Worm (Caenorhabditis elegans) whole organism, L1 larva: ENCODE results near the gene C33E10.8.
A peak's percentile ranks its signal among the peaks of the same experiment; 100 is the strongest.
"Not testable (repeated sequence)": the region's sequence is repeated elsewhere in the genome, so short reads cannot be mapped to it uniquely, and the experiment has no call there.

Experiments used
- alr-1 ChIP-seq: fragments of 200-800 bp; sonication (Bioruptor generic); optimal IDR thresholded peaks from 2 replicates; lab custom pipeline; 2018; ENCODE audit warnings: borderline replicate concordance, mild to moderate bottlenecking, missing genetic modification characterization, missing compliant biosample characterization
- aly-2 ChIP-seq: fragments of 150-350 bp; optimal IDR thresholded peaks from 2 replicates; lab custom pipeline; 2014; ENCODE audit warnings: missing biosample characterization, missing genetic modification characterization
- blmp-1 ChIP-seq: fragments of 150-350 bp; optimal IDR thresholded peaks from 2 replicates; lab custom pipeline; 2014; ENCODE audit warnings: missing biosample characterization, missing genetic modification characterization
- ceh-8 ChIP-seq: fragments of 200-800 bp; sonication (Bioruptor generic); optimal IDR thresholded peaks from 2 replicates; lab custom pipeline; 2018; ENCODE audit warnings: mild to moderate bottlenecking, missing genetic modification characterization, moderate library complexity, missing compliant biosample characterization
- ceh-82 ChIP-seq, 3 experiments: fragments of 150-350 bp in 1 of 3; sonication (generic microtip) in 2 of 3; optimal IDR thresholded peaks; 2 replicates each; lab custom pipeline; 2014 to 2017; ENCODE audit warnings: missing biosample characterization in 3 of 3, missing genetic modification characterization in 3 of 3
- dpl-1 ChIP-seq, 3 experiments: fragments of 150-350 bp in 2 of 3; sonication (generic microtip) in 1 of 3; optimal IDR thresholded peaks; 2 replicates each; lab custom pipeline; 2014 to 2017; ENCODE audit warnings: missing biosample characterization in 3 of 3, missing genetic modification characterization in 3 of 3, missing genetic modification reagents in 3 of 3
- efl-1 ChIP-seq, 4 experiments: fragments of 150-350 bp; optimal IDR thresholded peaks in 3 of 4; peaks in 1 of 4; 1 replicate in 1 of 4; 2 replicates in 3 of 4; lab custom pipeline; 2014; ENCODE audit warnings: missing biosample characterization in 2 of 4, missing genetic modification characterization in 2 of 4, missing genetic modification reagents in 2 of 4
- efl-3 ChIP-seq: fragments of 200-800 bp; sonication (Bioruptor generic); optimal IDR thresholded peaks from 2 replicates; lab custom pipeline; 2018; ENCODE audit warnings: mild to moderate bottlenecking, missing genetic modification characterization, missing compliant biosample characterization
- elt-2 ChIP-seq: sonication (generic microtip); optimal IDR thresholded peaks from 2 replicates; lab custom pipeline; 2016; ENCODE audit warnings: missing genetic modification characterization, mild to moderate bottlenecking, inconsistent platforms, missing compliant biosample characterization, missing genetic modification reagents
- fkh-10 ChIP-seq: sonication (generic microtip); optimal IDR thresholded peaks from 2 replicates; lab custom pipeline; 2017; ENCODE audit warnings: missing biosample characterization, missing genetic modification reagents, missing genetic modification characterization
- fkh-4 ChIP-seq: sonication (generic microtip); optimal IDR thresholded peaks from 2 replicates; lab custom pipeline; 2016; ENCODE audit warnings: missing compliant biosample characterization, missing genetic modification characterization, borderline replicate concordance
- fkh-8 ChIP-seq: sonication (generic microtip); optimal IDR thresholded peaks from 2 replicates; lab custom pipeline; 2016; ENCODE audit warnings: mild to moderate bottlenecking, missing genetic modification characterization, missing compliant biosample characterization
- grh-1 ChIP-seq: fragments of 200-800 bp; sonication (Bioruptor generic); IDR thresholded peaks from 2 replicates; pipeline ENCODE4 v1.3.6; 2022; ENCODE audit warnings: missing genetic modification reagents, missing genetic modification characterization, missing compliant biosample characterization
- irx-1 ChIP-seq: sonication (generic microtip); optimal IDR thresholded peaks from 2 replicates; lab custom pipeline; 2016; ENCODE audit warnings: missing genetic modification characterization, missing compliant biosample characterization
- isw-1 ChIP-seq: fragments of 200-800 bp; sonication (Bioruptor generic); IDR thresholded peaks from 2 replicates; pipeline ENCODE4 v1.3.6; 2022; ENCODE audit warnings: missing genetic modification characterization, missing compliant biosample characterization
- lin-14 ChIP-seq: fragments of 200-800 bp; sonication (Bioruptor generic); optimal IDR thresholded peaks from 2 replicates; lab custom pipeline; 2018; ENCODE audit warnings: mild to moderate bottlenecking, missing genetic modification characterization, moderate library complexity, missing compliant biosample characterization
- lir-3 ChIP-seq: sonication (generic microtip); optimal IDR thresholded peaks from 2 replicates; lab custom pipeline; 2016; ENCODE audit warnings: mild to moderate bottlenecking, missing genetic modification characterization, moderate library complexity, missing compliant biosample characterization; ENCODE audit not compliant: poor library complexity
- lsy-2 ChIP-seq, 2 experiments: fragments of 150-350 bp; optimal IDR thresholded peaks; 2 replicates each; lab custom pipeline; 2014; ENCODE audit warnings: missing biosample characterization in 2 of 2, missing genetic modification characterization in 2 of 2
- mab-9 ChIP-seq: fragments of 200-800 bp; sonication (Bioruptor generic); IDR thresholded peaks from 2 replicates; pipeline ENCODE4 v1.3.6; 2022; ENCODE audit warnings: missing genetic modification reagents, missing genetic modification characterization, missing compliant biosample characterization
- mdl-1 ChIP-seq, 2 experiments: fragments of 150-350 bp; optimal IDR thresholded peaks; 2 replicates each; lab custom pipeline; 2014 to 2017; ENCODE audit warnings: missing biosample characterization in 2 of 2, missing genetic modification characterization in 2 of 2, inconsistent platforms in 1 of 2
- mef-2 ChIP-seq: fragments of 150-350 bp; optimal IDR thresholded peaks from 2 replicates; lab custom pipeline; 2014; ENCODE audit warnings: missing biosample characterization, missing genetic modification characterization
- nhr-11 ChIP-seq: fragments of 150-350 bp; optimal IDR thresholded peaks from 2 replicates; lab custom pipeline; 2014; ENCODE audit warnings: missing biosample characterization, missing genetic modification characterization
- nhr-237 ChIP-seq: fragments of 150-350 bp; optimal IDR thresholded peaks from 2 replicates; lab custom pipeline; 2014; ENCODE audit warnings: missing biosample characterization, missing genetic modification characterization
- nhr-47 ChIP-seq: sonication (generic microtip); optimal IDR thresholded peaks from 2 replicates; lab custom pipeline; 2016; ENCODE audit warnings: mild to moderate bottlenecking, missing genetic modification characterization, moderate library complexity, missing compliant biosample characterization
- nhr-71 ChIP-seq: sonication (generic microtip); optimal IDR thresholded peaks from 2 replicates; lab custom pipeline; 2016; ENCODE audit warnings: mild to moderate bottlenecking, missing genetic modification characterization, moderate library complexity, missing compliant biosample characterization
- nhr-76 ChIP-seq: sonication (generic microtip); optimal IDR thresholded peaks from 2 replicates; lab custom pipeline; 2017; ENCODE audit warnings: missing biosample characterization, missing genetic modification characterization
- nhr-85 ChIP-seq: sonication (generic microtip); peaks from one replicate; lab custom pipeline; 2016; ENCODE audit warnings: missing genetic modification characterization, inconsistent platforms, missing compliant biosample characterization
- snu-23 ChIP-seq: sonication (generic microtip); optimal IDR thresholded peaks from 2 replicates; lab custom pipeline; 2016; ENCODE audit warnings: missing genetic modification characterization, missing compliant biosample characterization
- sup-37 ChIP-seq: fragments of 200-800 bp; sonication (Bioruptor generic); optimal IDR thresholded peaks from 2 replicates; lab custom pipeline; 2018; ENCODE audit warnings: mild to moderate bottlenecking, missing genetic modification characterization, missing compliant biosample characterization
- swsn-7 ChIP-seq: sonication (generic microtip); optimal IDR thresholded peaks from 2 replicates; lab custom pipeline; 2016; ENCODE audit warnings: missing genetic modification characterization, missing compliant biosample characterization
- unc-86 ChIP-seq: sonication (generic microtip); optimal IDR thresholded peaks from 2 replicates; lab custom pipeline; 2016; ENCODE audit warnings: missing genetic modification characterization, missing compliant biosample characterization
- unc-98 ChIP-seq: fragments of 200-800 bp; sonication (Bioruptor generic); IDR thresholded peaks from 2 replicates; pipeline ENCODE4 v1.3.6; 2022; ENCODE audit warnings: missing genetic modification characterization, missing compliant biosample characterization
- zag-1 ChIP-seq: fragments of 150-350 bp; optimal IDR thresholded peaks from 2 replicates; lab custom pipeline; 2014; ENCODE audit warnings: missing biosample characterization, missing genetic modification characterization
- zip-4 ChIP-seq: fragments of 200-800 bp; sonication (Bioruptor generic); optimal IDR thresholded peaks from 2 replicates; lab custom pipeline; 2018; ENCODE audit warnings: mild to moderate bottlenecking, missing genetic modification characterization, moderate library complexity, missing compliant biosample characterization

C33E10.8 gene

DNA sequence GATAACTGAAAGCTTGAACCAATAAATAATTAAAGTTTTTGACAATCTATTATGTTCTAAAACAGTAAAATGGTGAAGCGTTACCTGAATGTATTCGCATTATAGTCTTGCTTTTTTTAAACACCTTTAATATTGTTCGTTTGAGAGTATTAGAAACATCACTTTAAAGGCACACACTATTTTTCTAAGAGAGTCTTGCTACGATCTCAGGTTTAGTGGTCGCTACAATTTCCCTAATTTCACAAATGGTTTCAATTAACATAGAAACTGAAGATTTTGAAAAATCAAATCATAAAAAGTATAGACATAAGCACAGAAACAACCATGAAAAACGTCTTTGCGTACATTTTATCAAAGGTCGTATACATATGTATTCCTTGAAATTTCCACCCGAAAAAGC, 25.9 kb upstream of the C33E10.8 start:
- TF ChIP-seq lsy-2 (tag; optimal IDR thresholded peaks at IDR 0.05; lab: Kevin White, UChicago): no peak
- TF ChIP-seq unc-98 (GFP tag; lab: Robert Waterston, UW): no peak
- TF ChIP-seq efl-1 (optimal IDR thresholded peaks at IDR 0.05; lab: Kevin White, UChicago): no peak
- TF ChIP-seq efl-1 (GFP tag; optimal IDR thresholded peaks at IDR 0.05 in 1 of 2; lab: Kevin White, UChicago): peak in 1 of 2 experiments; percentile 71

DNA sequence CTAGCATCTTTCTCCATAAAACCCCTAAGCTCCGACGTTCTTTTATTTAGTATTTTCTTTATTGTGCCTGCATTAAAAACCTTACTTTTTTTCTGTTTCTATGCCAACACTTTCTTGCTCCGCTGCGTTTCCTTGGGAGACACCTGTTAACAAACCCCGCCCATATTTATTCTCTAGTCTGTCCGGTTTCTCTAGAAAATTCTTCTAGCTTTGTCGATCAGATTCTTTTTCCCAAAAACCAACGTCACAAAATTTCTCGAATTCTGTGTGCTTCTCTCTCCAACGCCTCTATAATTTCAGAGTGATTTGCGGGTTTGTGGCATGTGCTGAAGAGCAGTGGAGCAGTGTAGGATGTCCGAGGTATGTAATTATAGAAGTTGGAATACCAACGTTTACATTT, 23.7 kb upstream of the C33E10.8 start, which contains the start of gene ptr-5:
Gene ptr-5 (plus strand): TSS at position 301 of the 400 bp plus-strand sequence.
- TF ChIP-seq nhr-237 (tag; lab: Kevin White, UChicago) (no peak), lir-3 (tag; lab: Kevin White, UChicago) (no peak), grh-1 (no peak), fkh-4 (tag; lab: Kevin White, UChicago) (no peak), aly-2 (tag; lab: Kevin White, UChicago) (no peak), fkh-8 (tag; lab: Kevin White, UChicago) (peak; percentile 74), efl-1 (optimal IDR thresholded peaks at IDR 0.05; lab: Kevin White, UChicago) (no peak), efl-1 (GFP tag; optimal IDR thresholded peaks at IDR 0.05 in 1 of 2; lab: Kevin White, UChicago) (peak in 1 of 2 experiments; percentile 27)

DNA sequence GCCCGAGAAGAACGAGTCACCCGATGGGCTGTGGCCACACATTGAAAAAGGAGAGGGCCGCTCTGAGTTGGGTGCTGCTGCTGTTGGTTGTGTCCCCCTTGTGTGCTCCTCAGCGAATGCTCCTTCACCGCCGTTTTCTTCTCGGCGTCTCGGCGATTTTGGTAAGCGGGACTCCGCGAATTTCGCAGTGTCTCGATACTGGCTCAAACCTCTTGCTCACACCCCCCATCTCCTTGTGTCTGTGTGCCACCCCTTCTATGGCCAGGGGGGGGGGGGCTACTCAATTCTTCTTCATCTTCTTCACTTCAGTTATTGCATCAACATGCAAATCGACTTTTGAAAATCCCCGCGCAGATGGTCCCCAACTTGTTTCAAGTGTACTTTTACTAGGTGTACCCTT, 20.3 kb upstream of the C33E10.8 start:
- no peak for TF ChIP-seq irx-1 (tag; lab: Kevin White, UChicago)
- TF ChIP-seq elt-2 (tag; lab: Kevin White, UChicago): no peak
- TF ChIP-seq mdl-1 (tag; optimal IDR thresholded peaks at IDR 0.05; lab: Kevin White, UChicago): no peak
- 0 out of 2 replicates have a peak, but pooled peaks have one; percentile 9 for TF ChIP-seq isw-1 (GFP tag; lab: Robert Waterston, UW)
- peak; percentile 25 for TF ChIP-seq nhr-85 (tag; lab: Kevin White, UChicago)
- peak; percentile 23 for TF ChIP-seq ceh-8 (GFP tag; lab: Kevin White, UChicago)
- TF ChIP-seq nhr-11 (tag; lab: Kevin White, UChicago): no peak
- peak; percentile 26 for TF ChIP-seq swsn-7
- TF ChIP-seq fkh-8 (tag; lab: Kevin White, UChicago): peak; percentile 49
- peak; percentile 80 for TF ChIP-seq lin-14
- no peak for TF ChIP-seq nhr-76
- no peak for TF ChIP-seq efl-3 (GFP tag; lab: Kevin White, UChicago)
- no peak for TF ChIP-seq blmp-1 (tag; lab: Kevin White, UChicago)
- TF ChIP-seq unc-86 (tag; lab: Kevin White, UChicago): peak; percentile 26
- peak; percentile 6 to 64 (median 32) for TF ChIP-seq ceh-82 (tag; optimal IDR thresholded peaks at IDR 0.05; lab: Kevin White, UChicago)
- TF ChIP-seq nhr-71 (tag; lab: Kevin White, UChicago): peak; percentile 21
- TF ChIP-seq sup-37 (GFP tag; lab: Kevin White, UChicago): no peak
- peak; percentile 34 for TF ChIP-seq nhr-47 (tag; lab: Kevin White, UChicago)
- TF ChIP-seq mab-9 (GFP tag; lab: Robert Waterston, UW): peak; percentile 55; the same call in 1 of the 2 replicates
- TF ChIP-seq efl-1 (optimal IDR thresholded peaks at IDR 0.05; lab: Kevin White, UChicago): no peak
- peak in 1 of 2 experiments; percentile 40 for TF ChIP-seq efl-1 (GFP tag; optimal IDR thresholded peaks at IDR 0.05 in 1 of 2; lab: Kevin White, UChicago)
- TF ChIP-seq dpl-1 (GFP tag; optimal IDR thresholded peaks at IDR 0.05; lab: Kevin White, UChicago): no peak
- peak; percentile 26 for TF ChIP-seq snu-23 (GFP tag; lab: Kevin White, UChicago)
- TF ChIP-seq fkh-10 (GFP tag; lab: Kevin White, UChicago): peak; percentile 19
- no peak for TF ChIP-seq alr-1

DNA sequence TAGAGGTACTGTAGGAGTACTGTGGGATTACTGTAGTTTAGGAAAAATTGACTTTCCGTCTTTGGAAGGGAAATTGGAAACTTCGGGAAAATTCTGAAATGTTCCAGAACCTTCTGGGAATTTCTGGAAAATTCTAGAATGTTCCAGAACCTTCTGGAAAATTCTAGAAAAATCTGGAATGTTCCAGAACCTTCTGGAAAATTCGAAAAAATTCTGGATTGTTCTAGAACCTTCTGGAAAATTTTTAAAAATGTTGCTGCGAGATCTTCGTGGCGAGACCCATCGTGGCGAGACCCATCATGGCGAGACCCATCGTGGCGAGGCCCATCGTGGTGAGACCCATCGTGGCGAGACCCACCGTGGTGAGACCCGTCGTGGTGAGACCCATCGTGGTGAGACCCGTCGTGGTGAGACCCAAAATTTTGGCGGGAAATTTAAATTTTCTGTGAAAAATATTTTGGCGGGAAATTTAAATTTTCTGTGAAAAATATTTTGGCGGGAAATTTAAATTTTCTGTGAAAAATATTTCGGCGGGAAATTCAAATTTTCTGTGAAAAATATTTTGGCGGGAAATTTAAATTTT, 16.2 kb upstream of the C33E10.8 start, which contains the start of gene C53C11.4:
Gene C53C11.4 (plus strand): TSS at position 179 of the 583 bp plus-strand sequence.
- not testable (repeated sequence) for TF ChIP-seq zag-1 (tag; lab: Kevin White, UChicago); mef-2 (tag; lab: Kevin White, UChicago); zip-4
